Fruit fly (Drosophila melanogaster): Measurements from ENCODE around the gene Dnaaf5.

The Dnaaf5 gene

dm6 chr3R:14346838-14347745 is 14.5 kb downstream of the Dnaaf5 start:
- TF ChIP-seq CG8478 (optimal IDR thresholded peaks at IDR 0.05) (no peak), CTCF (optimal IDR thresholded peaks at IDR 0.05) (no peak)

- TF ChIP-seq CTCF (optimal IDR thresholded peaks at IDR 0.05) = no peak
- no peak for TF ChIP-seq CG8478 (optimal IDR thresholded peaks at IDR 0.05)
Measured at dm6 chr3R:14344767-14345166, 16.8 kb downstream of the Dnaaf5 start.

dm6 chr3R:14335504-14335903 is 26.1 kb downstream of the Dnaaf5 start:
- TF ChIP-seq CG8478 (optimal IDR thresholded peaks at IDR 0.05) (no peak), CTCF (optimal IDR thresholded peaks at IDR 0.05) (no peak)

DNA sequence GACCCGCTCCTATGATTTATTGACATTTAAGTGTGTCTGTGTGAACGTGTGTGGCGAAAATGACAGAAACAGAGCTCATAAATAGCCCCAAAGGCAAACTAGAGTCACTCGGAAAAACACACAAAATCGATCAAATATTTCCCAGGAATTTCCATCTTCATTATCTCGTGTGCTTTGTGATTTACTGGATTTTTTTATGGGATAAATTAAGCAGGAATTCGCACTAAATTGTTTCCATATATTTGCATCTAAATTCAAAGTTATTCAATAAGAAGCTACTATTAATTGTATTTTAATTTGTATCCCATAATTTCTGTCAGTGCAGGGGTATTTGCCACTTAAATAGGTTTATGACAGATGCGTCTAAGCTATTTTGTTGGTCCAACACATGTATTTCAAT is 28.9 kb downstream of the Dnaaf5 start:
- TF ChIP-seq CTCF (optimal IDR thresholded peaks at IDR 0.05) (no peak), CG8478 (optimal IDR thresholded peaks at IDR 0.05) (no peak)

DNA sequence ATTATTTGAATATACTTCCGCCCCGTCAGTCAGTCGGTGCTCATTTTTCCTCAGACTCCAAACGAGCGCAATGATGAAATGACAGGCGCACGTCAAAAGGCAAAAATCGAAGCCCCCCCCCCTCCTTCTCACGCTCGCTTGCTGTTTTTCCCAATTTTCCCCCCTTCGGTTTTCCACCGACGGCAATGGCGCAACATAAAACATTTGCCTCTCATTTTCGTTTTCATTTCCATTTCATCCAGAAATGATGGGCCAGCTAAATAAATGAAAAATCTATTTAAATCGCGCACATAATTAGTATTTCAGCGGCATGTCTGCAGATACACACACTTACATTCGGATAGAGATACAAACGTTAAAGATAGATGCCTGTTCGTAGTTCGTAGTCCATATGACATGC is 30.1 kb downstream of the Dnaaf5 start:
- TF ChIP-seq CG8478 (optimal IDR thresholded peaks at IDR 0.05) (no peak), CTCF (optimal IDR thresholded peaks at IDR 0.05) (no peak)

DNA sequence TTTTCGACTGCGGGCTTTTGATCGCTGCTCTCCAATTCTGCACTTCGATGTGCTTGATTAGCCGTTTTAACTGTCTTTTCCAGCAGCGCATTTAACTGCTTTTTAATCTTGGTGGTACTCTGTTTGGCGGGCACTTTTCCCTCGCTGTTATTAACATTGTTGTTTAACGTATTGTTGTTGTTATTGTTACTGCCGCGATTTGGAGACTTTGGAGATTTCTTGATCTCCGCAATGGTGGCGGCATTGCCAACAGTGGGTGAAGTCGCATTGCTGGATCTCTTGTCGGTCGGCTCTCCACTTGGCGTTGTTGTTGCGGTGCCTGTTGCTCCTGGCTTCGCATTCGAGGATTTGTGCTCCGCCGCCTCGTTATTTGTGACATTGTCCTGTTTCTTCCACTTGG is 30.9 kb downstream of the Dnaaf5 start:
- TF ChIP-seq CTCF (optimal IDR thresholded peaks at IDR 0.05) (no peak), CG8478 (optimal IDR thresholded peaks at IDR 0.05) (no peak)

DNA sequence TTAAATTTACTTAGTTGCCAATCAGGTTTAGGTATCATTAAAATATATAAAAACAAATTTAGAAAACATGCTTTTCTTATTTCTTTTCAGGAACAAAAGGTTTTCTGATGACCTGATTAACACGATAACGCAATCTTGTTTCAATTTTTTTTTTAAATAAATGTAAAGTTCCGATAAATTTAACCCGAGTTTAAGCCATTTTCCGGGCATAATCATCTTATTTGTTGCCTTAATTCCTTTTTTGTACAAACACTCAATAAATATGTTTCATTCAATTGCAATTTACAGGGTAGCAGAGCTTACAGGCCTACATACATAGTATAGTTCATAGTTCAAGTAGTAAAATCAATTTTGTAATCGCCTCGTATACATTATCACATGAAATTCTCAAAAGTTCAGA is 32.0 kb downstream of the Dnaaf5 start:
- no peak for TF ChIP-seq CTCF (optimal IDR thresholded peaks at IDR 0.05)
- no peak for TF ChIP-seq CG8478 (optimal IDR thresholded peaks at IDR 0.05)

dm6 chr3R:14327472-14328104 is 34.0 kb downstream of the Dnaaf5 start, which contains the start of gene spn-B:
Gene spn-B (plus strand): TSS chr3R:14328051.
- TF ChIP-seq CG8478 (optimal IDR thresholded peaks at IDR 0.05) (no peak), CTCF (optimal IDR thresholded peaks at IDR 0.05) (no peak)

DNA sequence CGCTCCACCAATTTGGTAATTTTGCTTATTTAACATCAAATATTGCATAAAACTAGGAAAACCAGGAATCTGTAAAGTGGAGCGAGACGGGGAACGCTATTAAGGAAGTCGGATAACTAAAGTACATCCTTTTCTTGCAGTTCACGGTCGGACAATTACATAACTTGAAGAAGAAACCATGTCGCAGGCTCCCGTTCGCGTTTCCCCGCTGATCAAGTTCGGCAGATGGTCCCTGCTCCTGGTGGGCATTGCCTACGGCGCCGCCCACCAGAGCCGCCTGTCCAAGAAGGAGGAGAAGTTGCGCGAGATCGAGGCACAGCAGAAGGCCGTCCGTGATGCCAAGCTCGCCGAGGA is 34.5 kb downstream of the Dnaaf5 start:
- no peak for TF ChIP-seq CG8478 (optimal IDR thresholded peaks at IDR 0.05)
- TF ChIP-seq CTCF (optimal IDR thresholded peaks at IDR 0.05) = no peak

DNA sequence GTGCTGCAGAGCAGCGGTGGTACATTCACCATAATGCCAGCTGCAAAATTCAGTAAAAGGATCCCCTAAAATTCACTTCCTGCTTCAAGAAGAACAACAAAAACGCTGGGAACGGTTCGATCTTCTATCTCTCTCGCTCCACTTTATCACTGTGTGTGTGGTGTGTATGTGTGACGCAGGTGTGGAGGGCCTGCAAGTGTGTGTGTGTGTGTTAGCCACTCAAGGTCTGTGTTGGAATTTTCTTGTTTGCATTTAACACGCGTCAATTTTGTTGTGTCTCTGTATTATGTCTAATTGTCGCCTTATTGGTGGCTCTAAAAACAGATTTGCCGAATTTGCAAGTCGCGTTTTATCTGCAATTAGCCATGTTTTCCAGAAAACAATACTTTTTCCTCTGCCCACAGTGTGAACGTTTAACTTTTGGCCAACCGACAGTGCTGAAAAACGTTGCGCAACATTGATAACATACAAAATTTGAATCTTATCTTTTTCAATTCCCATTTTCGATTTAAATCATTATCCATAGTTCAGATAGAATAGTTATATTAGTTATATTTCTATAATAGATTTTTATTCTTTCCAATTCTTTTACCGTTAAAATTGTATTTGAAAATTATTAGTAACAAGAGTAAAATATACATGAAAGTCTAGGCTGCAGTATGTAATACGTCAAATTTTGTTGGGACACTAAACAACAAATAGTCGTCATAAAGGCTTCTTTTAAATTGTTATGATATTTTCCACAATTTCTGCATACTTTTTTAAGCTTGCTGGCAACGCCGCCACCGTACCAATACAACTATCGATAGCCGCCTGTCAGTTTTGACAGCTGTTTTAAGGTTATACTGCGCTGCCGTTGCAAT is 35.1 kb downstream of the Dnaaf5 start, which contains the start of the genes Afti and ATPsynE:
Gene Afti (minus strand): TSS at position 440 of the 863 bp plus-strand sequence.
Gene ATPsynE (plus strand): TSS at position 698 of the 863 bp plus-strand sequence.
- TF ChIP-seq CG8478 (optimal IDR thresholded peaks at IDR 0.05) (no peak), CTCF (optimal IDR thresholded peaks at IDR 0.05) (peak in 1 of 2 experiments; percentile 20)

- TF ChIP-seq CG8478 (optimal IDR thresholded peaks at IDR 0.05) (no peak), CTCF (optimal IDR thresholded peaks at IDR 0.05) (no peak)
Measured at dm6 chr3R:14315912-14316444, 45.6 kb downstream of the Dnaaf5 start, which contains the start of gene Set8. Gene Set8 (plus strand): TSS chr3R:14316038.

- TF ChIP-seq CG8478 (optimal IDR thresholded peaks at IDR 0.05) = no peak
- TF ChIP-seq CTCF (optimal IDR thresholded peaks at IDR 0.05) = no peak
Measured at dm6 chr3R:14314554-14314953, 47.0 kb downstream of the Dnaaf5 start, which contains the start of gene Crz. Gene Crz (plus strand): TSS chr3R:14314854.

DNA sequence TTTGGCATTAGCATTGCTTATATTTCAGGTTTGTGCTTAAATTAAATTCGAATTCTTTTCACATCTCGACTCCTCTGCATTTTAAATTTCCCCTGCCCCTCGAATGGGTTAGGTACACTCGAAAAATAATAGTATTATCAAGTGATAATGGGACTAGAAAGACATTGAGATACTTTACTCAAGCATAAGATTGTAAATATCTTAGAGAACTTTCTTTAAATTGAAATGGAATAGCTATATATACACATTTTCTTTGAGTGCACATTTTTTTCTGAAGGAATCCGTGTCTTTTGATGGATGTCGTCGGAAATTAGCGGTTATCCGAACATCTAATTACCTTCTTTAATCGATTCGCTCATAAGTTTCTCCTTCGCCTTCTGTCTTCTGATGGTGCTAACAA is 50.6 kb downstream of the Dnaaf5 start:
- TF ChIP-seq CTCF (optimal IDR thresholded peaks at IDR 0.05) (no peak), CG8478 (optimal IDR thresholded peaks at IDR 0.05) (no peak)

DNA sequence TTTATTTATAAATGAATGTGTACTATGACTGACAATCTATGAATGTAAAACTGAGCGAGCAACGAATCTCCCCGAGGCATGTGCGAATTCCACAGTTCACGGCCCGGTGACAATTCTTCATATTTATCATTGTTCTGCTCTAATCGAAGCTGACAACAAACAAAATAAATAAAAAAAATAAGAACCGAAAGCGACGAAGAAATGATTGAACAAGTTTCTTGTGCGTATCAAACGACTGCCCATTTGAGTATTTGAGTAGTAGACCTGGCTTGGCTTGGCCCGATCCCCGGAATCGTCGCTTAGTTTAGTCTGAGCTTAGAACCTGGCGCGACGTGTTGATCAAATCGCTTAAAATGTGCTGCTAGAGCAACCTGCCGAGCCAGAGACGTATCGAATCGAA is 51.5 kb downstream of the Dnaaf5 start, which contains the start of gene CG31321:
Gene CG31321 (plus strand): TSS at position 301 of the 400 bp plus-strand sequence.
- no peak for TF ChIP-seq CG8478 (optimal IDR thresholded peaks at IDR 0.05)
- no peak for TF ChIP-seq CTCF (optimal IDR thresholded peaks at IDR 0.05)
